Worm (Caenorhabditis elegans) whole organism, midembryonic: ENCODE measurements around the gene msp-10.
"Not testable (repeated sequence)": the region's sequence is repeated elsewhere in the genome, so short reads cannot be mapped to it uniquely, and the experiment has no call there.

Experiments used
- T22C8.4 ChIP-seq: fragments of 200-800 bp; sonication (Bioruptor generic); IDR thresholded peaks from 2 replicates; pipeline ENCODE4 v1.3.6; 2022; ENCODE audit warnings: missing genetic modification characterization, missing compliant biosample characterization
- cog-1 ChIP-seq: sonication (generic microtip); optimal IDR thresholded peaks from 2 replicates; lab custom pipeline; 2016; ENCODE audit warnings: missing genetic modification characterization, missing compliant biosample characterization
- flt-1 ChIP-seq: fragments of 200-800 bp; sonication (Bioruptor generic); IDR thresholded peaks from 2 replicates; pipeline ENCODE4 v1.3.6; 2022; ENCODE audit warnings: missing genetic modification characterization, missing compliant biosample characterization
- klf-2 ChIP-seq: fragments of 200-800 bp; sonication (Bioruptor generic); conservative IDR thresholded peaks from 2 replicates; pipeline ENCODE4 v1.3.6; 2022; ENCODE audit warnings: missing genetic modification reagents, missing genetic modification characterization, missing compliant biosample characterization
- med-1 ChIP-seq: sonication (generic microtip); optimal IDR thresholded peaks from 2 replicates; lab custom pipeline; 2017; ENCODE audit warnings: missing genetic modification characterization, mild to moderate bottlenecking, missing compliant biosample characterization, antibody characterized with exemption, missing genetic modification reagents; ENCODE audit not compliant: insufficient read depth
- ref-1 ChIP-seq: fragments of 200-800 bp; sonication (Bioruptor generic); conservative IDR thresholded peaks from 2 replicates; pipeline ENCODE4 v1.3.6; 2022; ENCODE audit warnings: missing genetic modification reagents, missing genetic modification characterization, missing compliant biosample characterization
- tab-1 ChIP-seq: fragments of 200-800 bp; sonication (Bioruptor generic); IDR thresholded peaks from 2 replicates; pipeline ENCODE4 v1.3.6; 2022; ENCODE audit warnings: missing genetic modification characterization, missing compliant biosample characterization
- ztf-23 ChIP-seq: fragments of 200-800 bp; sonication (Bioruptor generic); IDR thresholded peaks from 2 replicates; pipeline ENCODE4 v1.3.6; 2022; ENCODE audit warnings: missing genetic modification reagents, missing genetic modification characterization, missing compliant biosample characterization
- ztf-29 ChIP-seq: fragments of 200-800 bp; sonication (Bioruptor generic); IDR thresholded peaks from 2 replicates; pipeline ENCODE4 v1.3.6; 2022; ENCODE audit warnings: missing genetic modification reagents, missing genetic modification characterization, missing compliant biosample characterization

msp-10 gene

DNA sequence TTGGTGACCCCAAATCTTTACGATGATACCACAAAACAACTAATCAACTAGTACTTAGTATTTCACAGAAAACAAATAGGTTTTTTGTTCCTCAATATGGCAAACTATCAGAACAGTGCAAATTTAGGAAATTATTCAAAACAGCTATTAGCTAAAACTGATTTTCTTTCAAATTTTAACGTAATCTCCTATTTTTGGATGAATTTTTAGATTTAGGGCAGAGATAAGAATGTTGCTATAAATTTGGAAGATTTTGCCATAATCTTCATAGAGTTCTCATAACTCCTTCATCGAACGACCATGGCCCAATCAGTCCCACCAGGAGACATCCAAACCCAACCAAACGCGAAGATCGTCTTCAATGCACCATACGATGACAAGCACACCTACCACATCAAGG lies at the start of gene msp-10:
Gene msp-10, plus strand, starts transcription at position 301 of the 400 bp plus-strand sequence.
- TF ChIP-seq ztf-29; ztf-23 (GFP tag; lab: Robert Waterston, UW); flt-1 (GFP tag; lab: Robert Waterston, UW): not testable (repeated sequence)

ce11 chrIV:9789496-9789895 lies 48.0 kb upstream of the msp-10 start, which contains the start of gene T13F2.4:
T13F2.4 (plus strand) TSS chrIV:9789796.
- TF ChIP-seq tab-1 (GFP tag; lab: Robert Waterston, UW) (no peak), klf-2 (GFP tag; lab: Robert Waterston, UW) (no peak), ref-1 (GFP tag; lab: Robert Waterston, UW) (no peak), ztf-29 (no peak), T22C8.4 (GFP tag; lab: Robert Waterston, UW) (no peak), med-1 (no peak), ztf-23 (GFP tag; lab: Robert Waterston, UW) (no peak), cog-1 (tag; lab: Kevin White, UChicago) (no peak), flt-1 (GFP tag; lab: Robert Waterston, UW) (no peak)

- no peak for TF ChIP-seq ztf-23 (GFP tag; lab: Robert Waterston, UW)
- TF ChIP-seq ztf-29 = no peak
Measured at ce11 chrIV:9790708-9791107, 46.7 kb upstream of the msp-10 start.

DNA sequence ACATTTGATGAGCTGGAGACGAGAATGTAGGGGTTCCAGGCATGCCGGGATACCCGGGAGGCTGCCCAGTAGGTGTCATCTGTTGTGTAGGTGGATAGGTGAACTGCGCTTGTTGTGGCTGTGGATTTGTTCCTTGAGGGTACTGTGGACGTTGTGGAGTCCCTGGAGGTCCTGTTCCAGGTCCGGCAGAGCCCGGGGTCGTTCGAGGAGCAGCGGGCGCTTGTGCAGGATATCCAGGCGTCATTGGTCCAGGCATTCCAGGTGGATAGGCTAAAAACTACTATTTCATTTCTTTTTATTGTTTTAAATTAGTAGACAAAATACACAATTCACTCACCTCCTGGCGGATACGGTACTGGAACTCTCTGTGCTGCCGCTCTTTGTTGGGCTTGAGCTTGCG lies 42.2 kb upstream of the msp-10 start:
- no peak for TF ChIP-seq med-1
- TF ChIP-seq T22C8.4 (GFP tag; lab: Robert Waterston, UW) = no peak
- no peak for TF ChIP-seq ztf-29
- TF ChIP-seq ref-1 (GFP tag; lab: Robert Waterston, UW) = no peak
- no peak for TF ChIP-seq ztf-23 (GFP tag; lab: Robert Waterston, UW)
- TF ChIP-seq flt-1 (GFP tag; lab: Robert Waterston, UW) = no peak
- no peak for TF ChIP-seq klf-2 (GFP tag; lab: Robert Waterston, UW)
- TF ChIP-seq cog-1 (tag; lab: Kevin White, UChicago) = no peak
- TF ChIP-seq tab-1 (GFP tag; lab: Robert Waterston, UW) = no peak

DNA sequence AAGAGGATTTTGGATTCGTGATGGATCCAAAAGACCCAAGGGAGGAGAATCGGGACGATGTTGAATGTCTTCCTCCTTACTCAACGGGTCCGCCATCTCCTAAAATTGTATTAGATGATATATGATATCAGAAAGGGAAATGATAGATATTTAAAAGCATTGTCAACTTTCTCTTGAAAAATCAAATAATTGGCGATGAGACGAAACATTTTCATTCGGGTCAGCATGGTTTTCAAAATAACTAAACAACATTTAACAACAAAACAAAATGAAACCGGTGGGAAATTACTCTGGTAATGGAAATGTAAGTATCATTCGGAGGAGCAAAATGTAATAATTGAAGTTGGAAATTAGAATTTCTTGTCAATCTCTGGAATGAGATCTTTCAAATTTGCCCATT lies 41.0 kb upstream of the msp-10 start, which contains the start of gene pis-1:
Gene pis-1, minus strand, starts transcription at position 101 of the 400 bp plus-strand sequence.
- TF ChIP-seq flt-1 (GFP tag; lab: Robert Waterston, UW) (no peak), klf-2 (GFP tag; lab: Robert Waterston, UW) (no peak), T22C8.4 (GFP tag; lab: Robert Waterston, UW) (no peak), ref-1 (GFP tag; lab: Robert Waterston, UW) (no peak), ztf-23 (GFP tag; lab: Robert Waterston, UW) (no peak), cog-1 (tag; lab: Kevin White, UChicago) (no peak), ztf-29 (no peak), tab-1 (GFP tag; lab: Robert Waterston, UW) (no peak), med-1 (no peak)

DNA sequence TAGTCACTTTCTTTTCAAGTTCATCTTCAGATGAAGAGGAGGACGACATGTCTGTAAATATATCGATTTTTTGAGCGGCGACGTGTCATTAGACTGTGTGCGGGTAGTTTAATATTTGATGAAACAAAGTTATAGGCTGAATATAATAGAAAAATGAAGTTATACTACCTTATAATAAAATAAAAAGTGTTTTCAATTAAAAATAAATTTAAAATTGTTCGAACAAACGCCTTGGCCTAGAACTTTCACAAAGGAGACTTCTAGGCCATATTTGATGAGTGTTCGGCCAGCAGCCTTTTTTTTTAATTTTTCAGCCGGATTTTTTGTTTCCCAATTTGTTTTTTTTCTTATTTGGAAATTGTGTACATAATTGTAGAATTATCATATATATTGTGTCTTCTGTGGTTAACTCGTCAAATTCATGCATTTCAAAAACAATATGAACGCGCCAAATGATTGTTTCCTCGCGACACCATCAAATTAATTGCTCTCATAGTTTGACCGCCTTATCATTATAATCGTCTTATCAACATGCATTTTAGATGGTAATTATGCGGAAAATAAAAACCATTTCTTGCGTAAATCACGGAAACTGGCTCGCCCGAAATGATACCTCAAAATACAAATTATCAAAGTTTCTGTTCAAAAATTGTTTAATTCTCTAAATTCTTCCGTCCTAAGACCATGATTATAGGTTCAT lies 40.0 kb upstream of the msp-10 start, which contains the start of gene T13F2.2:
Gene T13F2.2, minus strand, starts transcription at position 51 of the 700 bp plus-strand sequence.
- TF ChIP-seq ztf-29 (no peak), ref-1 (GFP tag; lab: Robert Waterston, UW) (no peak), tab-1 (GFP tag; lab: Robert Waterston, UW) (no peak), ztf-23 (GFP tag; lab: Robert Waterston, UW) (no peak), flt-1 (GFP tag; lab: Robert Waterston, UW) (no peak)

- TF ChIP-seq ztf-23 (GFP tag; lab: Robert Waterston, UW) (no peak), klf-2 (GFP tag; lab: Robert Waterston, UW) (no peak)
Measured at ce11 chrIV:9798307-9798706, 39.1 kb upstream of the msp-10 start.

ce11 chrIV:9799129-9799528 lies 38.3 kb upstream of the msp-10 start, which contains the start of gene fat-4:
fat-4 (plus strand) TSS chrIV:9799429.
- TF ChIP-seq flt-1 (GFP tag; lab: Robert Waterston, UW) (no peak), med-1 (no peak), T22C8.4 (GFP tag; lab: Robert Waterston, UW) (no peak), ztf-23 (GFP tag; lab: Robert Waterston, UW) (no peak), ref-1 (GFP tag; lab: Robert Waterston, UW) (no peak), tab-1 (GFP tag; lab: Robert Waterston, UW) (no peak), ztf-29 (no peak), cog-1 (tag; lab: Kevin White, UChicago) (no peak), klf-2 (GFP tag; lab: Robert Waterston, UW) (no peak)

- no peak for TF ChIP-seq T22C8.4 (GFP tag; lab: Robert Waterston, UW)
- no peak for TF ChIP-seq ztf-29
- no peak for TF ChIP-seq ref-1 (GFP tag; lab: Robert Waterston, UW)
- TF ChIP-seq cog-1 (tag; lab: Kevin White, UChicago) = no peak
- no peak for TF ChIP-seq tab-1 (GFP tag; lab: Robert Waterston, UW)
- TF ChIP-seq klf-2 (GFP tag; lab: Robert Waterston, UW) = no peak
- no peak for TF ChIP-seq flt-1 (GFP tag; lab: Robert Waterston, UW)
- TF ChIP-seq ztf-23 (GFP tag; lab: Robert Waterston, UW) = no peak
- TF ChIP-seq med-1 = no peak
Measured at ce11 chrIV:9799664-9800063, 37.8 kb upstream of the msp-10 start.

DNA sequence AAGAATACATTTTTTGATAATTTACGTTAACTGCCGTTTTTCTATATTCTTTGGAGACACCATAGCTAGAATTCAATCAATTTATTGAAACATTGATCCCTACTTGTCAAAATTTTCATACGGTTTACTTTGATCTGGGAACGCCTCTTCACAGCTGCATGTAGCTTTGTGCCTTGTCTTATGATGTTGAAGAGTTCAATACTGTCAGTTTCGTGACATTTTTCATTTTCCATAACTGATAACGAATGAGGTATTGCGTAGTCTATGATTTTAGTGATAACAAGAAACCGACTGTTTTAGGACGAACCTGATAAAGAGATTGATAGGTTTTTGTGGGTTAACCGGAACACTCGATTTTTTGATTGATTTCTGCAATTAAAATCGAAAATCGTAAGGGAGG lies 36.0 kb upstream of the msp-10 start:
- TF ChIP-seq T22C8.4 (GFP tag; lab: Robert Waterston, UW) (no peak), med-1 (no peak), flt-1 (GFP tag; lab: Robert Waterston, UW) (no peak), klf-2 (GFP tag; lab: Robert Waterston, UW) (no peak), tab-1 (GFP tag; lab: Robert Waterston, UW) (no peak), ztf-23 (GFP tag; lab: Robert Waterston, UW) (no peak), cog-1 (tag; lab: Kevin White, UChicago) (no peak), ref-1 (GFP tag; lab: Robert Waterston, UW) (no peak), ztf-29 (no peak)
